Worm (Caenorhabditis elegans): Measurements from ENCODE around the gene metl-13.
A peak's percentile ranks its signal among the peaks of the same experiment; 100 is the strongest.

The metl-13 gene

ce11 chrIV:6664336-6664735, 29.4 kb downstream of the metl-13 start:
- TF ChIP-seq let-526 (GFP tag; IDR thresholded peaks at IDR 0.05) (no peak), snpc-1.1 (tag; optimal IDR thresholded peaks at IDR 0.05; ENCODE audit: insufficient read depth) (peak; percentile 93), lsl-1 (GFP tag; optimal IDR thresholded peaks at IDR 0.05) (peak; percentile 60), ztf-18 (tag; optimal IDR thresholded peaks at IDR 0.05) (peak; percentile 90), madf-6 (GFP tag; IDR thresholded peaks at IDR 0.05) (peak; percentile 77), madf-8 (GFP tag; conservative IDR thresholded peaks at IDR 0.05) (peak; percentile 40; the same call in 1 of the 2 replicates), F23B12.7 (tag; optimal IDR thresholded peaks at IDR 0.05; ENCODE audit: insufficient read depth) (peak; percentile 51), cebp-2 (GFP tag; IDR thresholded peaks at IDR 0.05) (0 out of 2 replicates have a peak, but pooled peaks have one; percentile 17), dpl-1 (GFP tag; optimal IDR thresholded peaks at IDR 0.05) (peak; percentile 13), ama-1 (optimal IDR thresholded peaks at IDR 0.05) (no peak), ama-1 (GFP tag; optimal IDR thresholded peaks at IDR 0.05) (peak in 1 of 2 experiments; percentile 55), snpc-4 (GFP tag; optimal IDR thresholded peaks at IDR 0.05) (peak; percentile 92), snpc-4 (tag; optimal IDR thresholded peaks at IDR 0.05) (peak; percentile 92 to 96 (median 94)), ztf-6 (GFP tag; IDR thresholded peaks at IDR 0.05) (no peak), unc-62 (GFP tag; optimal IDR thresholded peaks at IDR 0.05) (no peak), athp-1 (tag; optimal IDR thresholded peaks at IDR 0.05) (no peak), C17E4.6 (GFP tag; IDR thresholded peaks at IDR 0.05) (peak; percentile 53; the same call in 1 of the 2 replicates), egl-44 (GFP tag; IDR thresholded peaks at IDR 0.05) (no peak), snpc-3.4 (tag; optimal IDR thresholded peaks at IDR 0.05) (peak; percentile 71), madf-10 (tag; optimal IDR thresholded peaks at IDR 0.05) (no peak), lin-54 (GFP tag; optimal IDR thresholded peaks at IDR 0.05) (peak; percentile 57), F52B5.7 (tag; optimal IDR thresholded peaks at IDR 0.05) (no peak), T26A5.8 (tag; optimal IDR thresholded peaks at IDR 0.05) (peak; percentile 6), him-1 (tag; optimal IDR thresholded peaks at IDR 0.05) (peak; percentile 69), hmg-20 (GFP tag; IDR thresholded peaks at IDR 0.05) (no peak), attf-6 (GFP tag; IDR thresholded peaks at IDR 0.05) (peak; percentile 93), lin-35 (GFP tag; optimal IDR thresholded peaks at IDR 0.05) (no peak), xnd-1 (tag; optimal IDR thresholded peaks at IDR 0.05) (peak; percentile 43), nhr-179 (tag; optimal IDR thresholded peaks at IDR 0.05) (no peak), dox-1 (GFP tag; IDR thresholded peaks at IDR 0.05) (no peak; the same call in 1 of the 2 replicates), D2030.7 (GFP tag; IDR thresholded peaks at IDR 0.05) (peak; percentile 94), pbrm-1 (GFP tag; IDR thresholded peaks at IDR 0.05) (peak; percentile 74; the same call in 1 of the 2 replicates), lin-26 (GFP tag; IDR thresholded peaks at IDR 0.05) (no peak), snpc-1.3 (tag; optimal IDR thresholded peaks at IDR 0.05; ENCODE audit: insufficient read depth) (peak; percentile 90), hrde-1 (tag; optimal IDR thresholded peaks at IDR 0.05; ENCODE audit: borderline replicate concordance) (peak; percentile 44), fkh-3 (tag; optimal IDR thresholded peaks at IDR 0.05) (no peak), ceh-91 (GFP tag; IDR thresholded peaks at IDR 0.05) (peak; percentile 51; the same call in 1 of the 2 replicates), F49E8.2 (tag; optimal IDR thresholded peaks at IDR 0.05; ENCODE audit: insufficient read depth) (peak; percentile 94), hmg-1.2 (GFP tag; IDR thresholded peaks at IDR 0.05) (peak; percentile 89), C06A6.2 (GFP tag; conservative IDR thresholded peaks at IDR 0.05) (no peak), F33H1.4 (GFP tag; IDR thresholded peaks at IDR 0.05) (peak; percentile 59; the same call in 1 of the 2 replicates), tbp1 (GFP tag; optimal IDR thresholded peaks at IDR 0.05) (peak; percentile 71), hsf-1 (GFP tag; IDR thresholded peaks at IDR 0.05) (no peak), B0336.3 (GFP tag; IDR thresholded peaks at IDR 0.05) (peak; percentile 77)

Measured in whole organism, young adult.